Worm (Caenorhabditis elegans): ENCODE results near the gene ceh-34.

ceh-34 gene

DNA sequence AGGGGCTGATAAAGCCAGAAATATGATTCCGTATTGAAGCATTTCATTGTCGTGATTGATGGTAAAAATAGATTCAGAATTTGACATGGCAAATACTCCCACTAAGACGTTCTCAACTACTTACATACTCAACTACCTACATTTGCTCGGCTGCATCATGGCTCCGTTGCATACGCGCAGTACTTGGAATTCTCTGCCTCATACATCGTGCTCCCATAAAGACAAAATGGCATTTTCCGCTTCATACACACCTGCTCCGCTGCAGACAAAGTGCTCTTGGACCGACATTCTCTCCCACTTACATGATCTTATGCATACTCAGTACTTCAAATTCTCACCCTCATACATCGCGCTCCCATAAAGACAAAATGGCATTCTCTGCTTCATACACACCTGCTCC is 53.8 kb downstream of the ceh-34 start, which contains the start of the genes srt-69 and B0238.12:
TSS of gene srt-69 (minus strand) at position 101 of the 400 bp plus-strand sequence.
TSS of gene B0238.12 (plus strand) at position 264 of the 400 bp plus-strand sequence.
- TF ChIP-seq ceh-83 (GFP tag; optimal IDR thresholded peaks at IDR 0.05) (no peak), snpc-4 (tag; optimal IDR thresholded peaks at IDR 0.05) (no peak), sem-2 (GFP tag; optimal IDR thresholded peaks at IDR 0.05) (no peak)

Data from whole organism, mixed stage, embryonic.